Fruit fly (Drosophila melanogaster) whole organism, embryonic: ENCODE data around the gene CG13947.

Experiments
- Abd-B ChIP-seq: fragments of 200-800 bp; sonication (Bioruptor generic); optimal IDR thresholded peaks from 2 replicates; lab custom pipeline; 2018; ENCODE audit warnings: missing biosample characterization, mild to moderate bottlenecking, missing genetic modification characterization, moderate library complexity
- Aef1 ChIP-seq: fragments of 200-800 bp; sonication (Bioruptor generic); IDR thresholded peaks from 3 replicates; pipeline ENCODE4 v1.3.6; 2022; ENCODE audit warnings: missing biosample characterization, missing genetic modification characterization
- B-H1 ChIP-seq: fragments of 200-800 bp; sonication (Bioruptor generic); IDR thresholded peaks from 3 replicates; pipeline ENCODE4 v1.3.6; 2022; ENCODE audit warnings: missing biosample characterization, missing genetic modification characterization
- CG10209 ChIP-seq: fragments of 200-800 bp; sonication (Bioruptor generic); optimal IDR thresholded peaks from 3 replicates; lab custom pipeline; 2017; ENCODE audit warnings: missing biosample characterization, mild to moderate bottlenecking, missing genetic modification characterization, missing genetic modification reagents
- CG10267 ChIP-seq: fragments of 200-800 bp; sonication (Bioruptor generic); optimal IDR thresholded peaks from 2 replicates; lab custom pipeline; 2018; ENCODE audit warnings: missing biosample characterization, mild to moderate bottlenecking, missing genetic modification characterization, moderate library complexity
- CG11456 ChIP-seq: fragments of 200-800 bp; sonication (Bioruptor generic); IDR thresholded peaks from 3 replicates; pipeline ENCODE4 v1.3.6; 2022; ENCODE audit warnings: missing biosample characterization, missing genetic modification characterization
- CG12104 ChIP-seq: fragments of 200-800 bp; sonication (Bioruptor generic); optimal IDR thresholded peaks from 3 replicates; lab custom pipeline; 2016; ENCODE audit warnings: missing biosample characterization, missing genetic modification characterization
- CG1529 ChIP-seq: fragments of 200-800 bp; sonication (Bioruptor generic); optimal IDR thresholded peaks from 3 replicates; lab custom pipeline; 2018; ENCODE audit warnings: missing biosample characterization, missing genetic modification characterization
- CG17829 ChIP-seq: fragments of 200-800 bp; optimal IDR thresholded peaks from 2 replicates; lab custom pipeline; 2019; ENCODE audit warnings: missing biosample characterization, mild to moderate bottlenecking, missing genetic modification characterization, moderate library complexity
- CG1832 ChIP-seq: fragments of 200-800 bp; sonication (Bioruptor generic); optimal IDR thresholded peaks from 2 replicates; lab custom pipeline; 2017; ENCODE audit warnings: missing biosample characterization, mild to moderate bottlenecking, missing genetic modification characterization, inconsistent platforms
- CG3163 ChIP-seq: fragments of 200-800 bp; sonication (Bioruptor generic); optimal IDR thresholded peaks from 3 replicates; lab custom pipeline; 2016; ENCODE audit warnings: missing biosample characterization, missing genetic modification characterization
- CG34422 ChIP-seq: fragments of 200-800 bp; sonication (Bioruptor generic); IDR thresholded peaks from 3 replicates; pipeline ENCODE4 v1.3.6; 2022; ENCODE audit warnings: missing biosample characterization, missing genetic modification characterization
- CG5953 ChIP-seq: fragments of 200-800 bp; sonication (Bioruptor generic); IDR thresholded peaks from 2 replicates; pipeline ENCODE4 v1.3.6; 2022; ENCODE audit warnings: missing biosample characterization, missing genetic modification characterization
- CG6791 ChIP-seq: fragments of 200-800 bp; sonication (Bioruptor generic); IDR thresholded peaks from 3 replicates; pipeline ENCODE4 v1.3.6; 2022; ENCODE audit warnings: missing biosample characterization, missing genetic modification characterization; ENCODE audit not compliant: partially characterized antibody
- CG7556 ChIP-seq: fragments of 200-800 bp; sonication (Bioruptor generic); optimal IDR thresholded peaks from 2 replicates; lab custom pipeline; 2017; ENCODE audit warnings: missing biosample characterization, mild to moderate bottlenecking, missing genetic modification characterization
- CG7963 ChIP-seq: fragments of 200-800 bp; sonication (Bioruptor generic); IDR thresholded peaks from 3 replicates; pipeline ENCODE4 v1.3.6; 2022; ENCODE audit warnings: missing biosample characterization, missing genetic modification characterization; ENCODE audit not compliant: partially characterized antibody
- CoRest ChIP-seq: fragments of 200-800 bp; sonication (Bioruptor generic); optimal IDR thresholded peaks from 3 replicates; lab custom pipeline; 2018; ENCODE audit warnings: missing biosample characterization, mild to moderate bottlenecking, missing genetic modification characterization, moderate library complexity
- CrebB ChIP-seq: fragments of 200-800 bp; sonication (Bioruptor generic); optimal IDR thresholded peaks from 3 replicates; lab custom pipeline; 2018; ENCODE audit warnings: missing biosample characterization, mild to moderate bottlenecking, missing genetic modification characterization
- D ChIP-seq, 2 experiments: fragments of 200-800 bp in 1 of 2; fragments of >200 bp in 1 of 2; sonication (Bioruptor generic) in 1 of 2; optimal IDR thresholded peaks; 2 replicates in 1 of 2; 3 replicates in 1 of 2; lab custom pipeline; 2017; ENCODE audit warnings: mild to moderate bottlenecking in 1 of 2, missing biosample characterization in 1 of 2, missing genetic modification characterization in 1 of 2, missing genetic modification reagents in 1 of 2
- Dad ChIP-seq: fragments of 200-800 bp; sonication (Bioruptor generic); optimal IDR thresholded peaks from 3 replicates; lab custom pipeline; 2016; ENCODE audit warnings: missing biosample characterization, missing genetic modification characterization
- HHEX ChIP-seq: fragments of 200-800 bp; sonication (Bioruptor generic); optimal IDR thresholded peaks from 3 replicates; lab custom pipeline; 2017; ENCODE audit warnings: missing biosample characterization, mild to moderate bottlenecking, missing genetic modification characterization, missing genetic modification reagents
- Hand ChIP-seq: fragments of 200-800 bp; sonication (Bioruptor generic); optimal IDR thresholded peaks from 2 replicates; lab custom pipeline; 2017; ENCODE audit warnings: mild to moderate bottlenecking, missing biosample characterization, missing genetic modification reagents, missing genetic modification characterization
- Kr ChIP-seq: fragments of 200-800 bp; sonication (Bioruptor generic); optimal IDR thresholded peaks from 2 replicates; lab custom pipeline; 2017; ENCODE audit warnings: missing biosample characterization, mild to moderate bottlenecking, missing genetic modification characterization
- MESR4 ChIP-seq: fragments of 200-800 bp; sonication (Bioruptor generic); optimal IDR thresholded peaks from 2 replicates; lab custom pipeline; 2018; ENCODE audit warnings: missing biosample characterization, mild to moderate bottlenecking, missing genetic modification characterization, moderate library complexity
- Med ChIP-seq: fragments of 200-800 bp; sonication (Bioruptor generic); peaks from one replicate; lab custom pipeline; 2016; ENCODE audit warnings: missing biosample characterization, missing genetic modification characterization, mild to moderate bottlenecking, inconsistent platforms, moderate library complexity
- Meics ChIP-seq: fragments of 200-800 bp; sonication (Bioruptor generic); optimal IDR thresholded peaks from 2 replicates; lab custom pipeline; 2017; ENCODE audit warnings: missing biosample characterization, mild to moderate bottlenecking, missing genetic modification characterization
- Xbp1 ChIP-seq: fragments of 200-800 bp; sonication (Bioruptor generic); optimal IDR thresholded peaks from 3 replicates; lab custom pipeline; 2016; ENCODE audit warnings: missing biosample characterization, mild to moderate bottlenecking, missing genetic modification characterization
- YL-1 ChIP-seq: fragments of 200-800 bp; sonication (Bioruptor generic); optimal IDR thresholded peaks from 3 replicates; lab custom pipeline; 2017; ENCODE audit warnings: missing biosample characterization, mild to moderate bottlenecking, missing genetic modification characterization
- ato ChIP-seq: fragments of 200-800 bp; sonication (Bioruptor generic); IDR thresholded peaks from 2 replicates; pipeline ENCODE4 v1.3.6; 2022; ENCODE audit warnings: missing biosample characterization, missing genetic modification characterization; ENCODE audit not compliant: partially characterized antibody
- bbx ChIP-seq: fragments of 200-800 bp; sonication (Bioruptor generic); IDR thresholded peaks from 2 replicates; pipeline ENCODE4 v1.3.6; 2022; ENCODE audit warnings: missing biosample characterization, missing genetic modification characterization; ENCODE audit not compliant: partially characterized antibody
- cad ChIP-seq: fragments of >200 bp; optimal IDR thresholded peaks from 2 replicates; lab custom pipeline; 2017; ENCODE audit warnings: missing biosample characterization, missing genetic modification characterization
- chm ChIP-seq: fragments of 200-800 bp; sonication (Bioruptor generic); IDR thresholded peaks from 2 replicates; pipeline ENCODE4 v1.3.6; 2022; ENCODE audit warnings: missing biosample characterization, missing genetic modification characterization
- dati ChIP-seq: fragments of 200-800 bp; sonication (Bioruptor generic); IDR thresholded peaks from 2 replicates; pipeline ENCODE4 v1.3.6; 2022; ENCODE audit warnings: missing biosample characterization, missing genetic modification characterization
- en ChIP-seq: fragments of 200-800 bp; sonication (Bioruptor generic); optimal IDR thresholded peaks from 2 replicates; lab custom pipeline; 2016; ENCODE audit warnings: missing biosample characterization, missing genetic modification characterization
- fd3F ChIP-seq: fragments of 200-800 bp; sonication (Bioruptor generic); optimal IDR thresholded peaks from 2 replicates; lab custom pipeline; 2018; ENCODE audit warnings: missing biosample characterization, mild to moderate bottlenecking, missing genetic modification characterization, moderate library complexity
- gcm2 ChIP-seq: fragments of 200-800 bp; sonication (Bioruptor generic); optimal IDR thresholded peaks from 2 replicates; lab custom pipeline; 2016; ENCODE audit warnings: missing biosample characterization, missing genetic modification characterization
- grau ChIP-seq: fragments of 200-800 bp; optimal IDR thresholded peaks from 3 replicates; lab custom pipeline; 2019; ENCODE audit warnings: missing biosample characterization, mild to moderate bottlenecking, missing genetic modification characterization, moderate library complexity
- h ChIP-seq: fragments of >200 bp; optimal IDR thresholded peaks from 2 replicates; lab custom pipeline; 2017
- hkb ChIP-seq, 2 experiments: fragments of 200-800 bp in 1 of 2; fragments of >200 bp in 1 of 2; sonication (Bioruptor generic) in 1 of 2; IDR thresholded peaks in 1 of 2; optimal IDR thresholded peaks in 1 of 2; 2 replicates each; pipeline versions ENCODE4 v1.3.6 to Lab custom; 2017 to 2022; ENCODE audit warnings: missing biosample characterization in 1 of 2, missing genetic modification characterization in 1 of 2
- jumu ChIP-seq: fragments of 200-800 bp; sonication (Bioruptor generic); optimal IDR thresholded peaks from 3 replicates; lab custom pipeline; 2016; ENCODE audit warnings: missing biosample characterization, missing genetic modification characterization
- lbe ChIP-seq: fragments of 200-800 bp; sonication (Bioruptor generic); optimal IDR thresholded peaks from 2 replicates; lab custom pipeline; 2016; ENCODE audit warnings: missing biosample characterization, mild to moderate bottlenecking, missing genetic modification characterization
- nerfin-2 ChIP-seq: fragments of 200-800 bp; sonication (Bioruptor generic); IDR thresholded peaks from 2 replicates; pipeline ENCODE4 v1.3.6; 2022; ENCODE audit warnings: missing biosample characterization, missing genetic modification characterization; ENCODE audit not compliant: partially characterized antibody
- nom ChIP-seq: fragments of 200-800 bp; sonication (Bioruptor generic); optimal IDR thresholded peaks from 2 replicates; lab custom pipeline; 2017; ENCODE audit warnings: missing biosample characterization, missing genetic modification characterization, mild to moderate bottlenecking, moderate library complexity, missing genetic modification reagents
- sima ChIP-seq: fragments of 200-800 bp; sonication (Bioruptor generic); optimal IDR thresholded peaks from 2 replicates; lab custom pipeline; 2016; ENCODE audit warnings: missing biosample characterization, missing genetic modification characterization
- slou ChIP-seq: fragments of 200-800 bp; sonication (Bioruptor generic); optimal IDR thresholded peaks from 3 replicates; lab custom pipeline; 2016; ENCODE audit warnings: missing biosample characterization, missing genetic modification characterization
- so ChIP-seq: fragments of 200-800 bp; sonication (Bioruptor generic); IDR thresholded peaks from 3 replicates; pipeline ENCODE4 v1.3.6; 2022; ENCODE audit warnings: missing biosample characterization, missing genetic modification characterization
- sob ChIP-seq: fragments of 200-800 bp; sonication (Bioruptor generic); IDR thresholded peaks from 2 replicates; pipeline ENCODE4 v1.3.6; 2022; ENCODE audit warnings: missing biosample characterization, missing genetic modification characterization
- sr ChIP-seq: fragments of 200-800 bp; sonication (Bioruptor generic); IDR thresholded peaks from 3 replicates; pipeline ENCODE4 v1.3.6; 2022; ENCODE audit warnings: missing biosample characterization, missing genetic modification characterization

CG13947 gene

dm6 chr2L:819315-820032 is 40.5 kb downstream of the CG13947 start, which contains the start of the genes PGAP2 and Clp (continued):
- peak; percentile 70 for TF ChIP-seq CG10267 (tag; lab: Kevin White, UChicago)
- TF ChIP-seq Dad (GFP tag; lab: Kevin White, UChicago): no peak
- TF ChIP-seq gcm2 (GFP tag; lab: Kevin White, UChicago): no peak
- TF ChIP-seq MESR4 (GFP tag; lab: Kevin White, UChicago): no peak
- peak; percentile 79 for TF ChIP-seq CG12104
- peak; percentile 65 for TF ChIP-seq CG7556 (GFP tag; lab: Kevin White, UChicago)
- no peak for TF ChIP-seq en (GFP tag; lab: Kevin White, UChicago)
- no peak for TF ChIP-seq CG7963 (GFP tag; lab: Robert Waterston, UW)
- TF ChIP-seq fd3F: peak; percentile 68
- no peak for TF ChIP-seq CG6791
- TF ChIP-seq CG5953 (GFP tag; lab: Robert Waterston, UW): no peak
- TF ChIP-seq D (optimal IDR thresholded peaks at IDR 0.05; lab: Kevin White, UChicago): no peak
- TF ChIP-seq D (GFP tag; optimal IDR thresholded peaks at IDR 0.05; lab: Kevin White, UChicago): peak; percentile 41
- peak; percentile 79 for TF ChIP-seq grau
- peak; percentile 77 for TF ChIP-seq sob (GFP tag; lab: Robert Waterston, UW)
- TF ChIP-seq bbx: 0 out of 2 replicates have a peak, but pooled peaks have one; percentile 10
- TF ChIP-seq CG3163: no peak
- TF ChIP-seq CrebB (tag; lab: Kevin White, UChicago): peak; percentile 7
- peak; percentile 73; the same call in 2 of the 3 replicates for TF ChIP-seq CG11456 (GFP tag; lab: Robert Waterston, UW)
- no peak for TF ChIP-seq h (lab: Kevin White, UChicago)
- peak; percentile 49 for TF ChIP-seq slou (GFP tag; lab: Kevin White, UChicago)
- peak; percentile 89 for TF ChIP-seq Med (GFP tag; lab: Kevin White, UChicago)
- peak; percentile 25 for TF ChIP-seq jumu (GFP tag; lab: Kevin White, UChicago)
- TF ChIP-seq dati: no peak
- peak; percentile 79 for TF ChIP-seq Abd-B (GFP tag; lab: Kevin White, UChicago)
- TF ChIP-seq YL-1 (GFP tag; lab: Kevin White, UChicago): no peak
- peak; percentile 31; the same call in 1 of the 2 replicates for TF ChIP-seq ato (GFP tag; lab: Robert Waterston, UW)
- peak; percentile 3 for TF ChIP-seq nom
- peak; percentile 41 for TF ChIP-seq lbe (GFP tag; lab: Kevin White, UChicago)
- no peak for TF ChIP-seq Kr (GFP tag; lab: Kevin White, UChicago)
- no peak for TF ChIP-seq CG1832 (GFP tag; lab: Kevin White, UChicago)
- no peak for TF ChIP-seq hkb (optimal IDR thresholded peaks at IDR 0.05; lab: Kevin White, UChicago)
- peak; percentile 58; the same call in 1 of the 2 replicates for TF ChIP-seq hkb (GFP tag; IDR thresholded peaks at IDR 0.05; lab: Robert Waterston, UW)
- TF ChIP-seq chm (GFP tag; lab: Robert Waterston, UW): no peak
- peak; percentile 72 for TF ChIP-seq B-H1 (GFP tag; lab: Robert Waterston, UW)
- TF ChIP-seq CG17829 (tag; lab: Kevin White, UChicago): peak; percentile 68
- TF ChIP-seq cad (GFP tag; lab: Kevin White, UChicago): no peak
- TF ChIP-seq Aef1 (GFP tag; lab: Robert Waterston, UW): peak; percentile 82
- peak; percentile 81 for TF ChIP-seq Xbp1 (GFP tag; lab: Kevin White, UChicago)
- TF ChIP-seq Hand: no peak
- TF ChIP-seq so (GFP tag; lab: Robert Waterston, UW): peak; percentile 58; the same call in 1 of the 3 replicates
- no peak for TF ChIP-seq sima (GFP tag; lab: Kevin White, UChicago)
- peak; percentile 6 for TF ChIP-seq HHEX (GFP tag; lab: Kevin White, UChicago)
- no peak for TF ChIP-seq sr
- peak; percentile 87 for TF ChIP-seq CoRest (tag; lab: Kevin White, UChicago)
- peak; percentile 26 for TF ChIP-seq CG1529 (GFP tag; lab: Kevin White, UChicago)
- TF ChIP-seq CG34422 (GFP tag; lab: Robert Waterston, UW): peak; percentile 84
- TF ChIP-seq CG10209 (GFP tag; lab: Kevin White, UChicago): peak; percentile 66
- TF ChIP-seq nerfin-2 (GFP tag; lab: Robert Waterston, UW): no peak
- peak; percentile 66 for TF ChIP-seq Meics (GFP tag; lab: Kevin White, UChicago)
